Worm (Caenorhabditis elegans): ENCODE measurements around the gene H40L08.9.

DNA sequence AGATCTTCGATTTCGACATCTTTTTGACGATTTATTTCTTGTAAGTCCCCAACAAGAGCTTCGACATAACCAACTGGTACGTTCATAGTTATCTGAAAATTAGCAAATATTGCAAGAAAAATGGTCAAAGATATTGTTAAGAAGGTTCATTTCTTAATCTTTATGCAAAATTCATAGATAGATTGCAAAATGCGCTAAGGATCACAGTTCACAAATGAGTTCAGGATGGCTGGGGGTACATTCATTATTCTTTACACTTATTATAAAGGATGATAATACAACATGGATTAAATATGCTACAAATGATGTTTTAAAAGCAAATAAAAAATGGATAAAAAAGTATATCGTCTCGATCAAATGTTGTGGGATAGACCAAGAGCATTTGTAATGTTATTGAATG lies 19.5 kb downstream of the H40L08.9 start, which contains the start of gene H03G16.5:
- TF ChIP-seq nhr-77 (tag; optimal IDR thresholded peaks at IDR 0.05): no peak
- no peak for TF ChIP-seq lin-39 (tag; optimal IDR thresholded peaks at IDR 0.05)
- no peak for TF ChIP-seq aly-2 (tag; optimal IDR thresholded peaks at IDR 0.05)
- no peak for TF ChIP-seq unc-62 (GFP tag; optimal IDR thresholded peaks at IDR 0.05 in 1 of 2)
- no peak for TF ChIP-seq unc-62 (tag; optimal IDR thresholded peaks at IDR 0.05)
- TF ChIP-seq ztf-7 (tag; optimal IDR thresholded peaks at IDR 0.05): no peak
- no peak for TF ChIP-seq hlh-30 (tag; optimal IDR thresholded peaks at IDR 0.05; ENCODE audit: insufficient read depth)
- no peak for TF ChIP-seq attf-4 (tag; optimal IDR thresholded peaks at IDR 0.05)
- TF ChIP-seq fos-1 (tag; optimal IDR thresholded peaks at IDR 0.05): no peak
- TF ChIP-seq fkh-10 (GFP tag; optimal IDR thresholded peaks at IDR 0.05): no peak
- no peak for TF ChIP-seq daf-12 (tag; optimal IDR thresholded peaks at IDR 0.05)
- TF ChIP-seq unc-130 (GFP tag; optimal IDR thresholded peaks at IDR 0.05): no peak
- TF ChIP-seq ZK546.5 (tag; optimal IDR thresholded peaks at IDR 0.05): no peak
- no peak for TF ChIP-seq zfp-3 (GFP tag; conservative IDR thresholded peaks at IDR 0.05)
